Fruit fly (Drosophila melanogaster) whole organism, pupa: ENCODE results near the gene Nep7.

Experiments used
- CG10348 ChIP-seq: fragments of 200-800 bp; sonication (Bioruptor generic); IDR thresholded peaks from 2 replicates; pipeline ENCODE4 v1.3.6; 2022; ENCODE audit warnings: missing biosample characterization, missing genetic modification characterization
- CG12605 ChIP-seq: fragments of 200-800 bp; sonication (Bioruptor generic); IDR thresholded peaks from 2 replicates; pipeline ENCODE4 v1.3.6; 2022; ENCODE audit warnings: missing biosample characterization, missing genetic modification characterization
- CG13204 ChIP-seq: fragments of 200-800 bp; sonication (Bioruptor generic); optimal IDR thresholded peaks from 2 replicates; lab custom pipeline; 2018; ENCODE audit warnings: missing biosample characterization, mild to moderate bottlenecking, missing genetic modification characterization, moderate library complexity
- CG14655 ChIP-seq: fragments of 200-800 bp; sonication (Bioruptor generic); optimal IDR thresholded peaks from 3 replicates; lab custom pipeline; 2017; ENCODE audit warnings: mild to moderate bottlenecking, missing biosample characterization, missing genetic modification reagents, missing genetic modification characterization
- CG15710 ChIP-seq: fragments of 200-800 bp; sonication (Bioruptor generic); optimal IDR thresholded peaks from 2 replicates; lab custom pipeline; 2018; ENCODE audit warnings: missing biosample characterization, mild to moderate bottlenecking, missing genetic modification characterization, moderate library complexity
- CG17806 ChIP-seq: fragments of 200-800 bp; sonication (Bioruptor generic); optimal IDR thresholded peaks from 2 replicates; lab custom pipeline; 2018; ENCODE audit warnings: missing biosample characterization, mild to moderate bottlenecking, missing genetic modification characterization, moderate library complexity
- CG32121 ChIP-seq: fragments of 200-800 bp; sonication (Bioruptor generic); IDR thresholded peaks from 2 replicates; pipeline ENCODE4 v1.3.6; 2022; ENCODE audit warnings: missing biosample characterization, missing genetic modification characterization
- CG34367 ChIP-seq: fragments of 200-800 bp; sonication (Bioruptor generic); optimal IDR thresholded peaks from 2 replicates; lab custom pipeline; 2018; ENCODE audit warnings: missing biosample characterization, mild to moderate bottlenecking, missing genetic modification characterization
- CG4496 ChIP-seq: fragments of 200-800 bp; sonication (Bioruptor generic); IDR thresholded peaks from 3 replicates; pipeline ENCODE4 v1.3.6; 2022; ENCODE audit warnings: missing biosample characterization, missing genetic modification characterization
- CG8159 ChIP-seq: fragments of 200-800 bp; sonication (Bioruptor generic); optimal IDR thresholded peaks from 3 replicates; lab custom pipeline; 2018; ENCODE audit warnings: missing biosample characterization, mild to moderate bottlenecking, missing genetic modification characterization, moderate library complexity
- CG8301 ChIP-seq: fragments of 200-800 bp; sonication (Bioruptor generic); optimal IDR thresholded peaks from 2 replicates; lab custom pipeline; 2018; ENCODE audit warnings: missing biosample characterization, mild to moderate bottlenecking, missing genetic modification characterization
- CG9948 ChIP-seq: fragments of 200-800 bp; sonication (Bioruptor generic); optimal IDR thresholded peaks from 2 replicates; lab custom pipeline; 2018; ENCODE audit warnings: missing biosample characterization, mild to moderate bottlenecking, missing genetic modification characterization, moderate library complexity
- D1 ChIP-seq: fragments of 200-800 bp; sonication (Bioruptor generic); optimal IDR thresholded peaks from 2 replicates; lab custom pipeline; 2018; ENCODE audit warnings: missing biosample characterization, mild to moderate bottlenecking, missing genetic modification characterization, moderate library complexity
- EcR ChIP-seq: fragments of 200-800 bp; sonication (Bioruptor generic); optimal IDR thresholded peaks from 3 replicates; lab custom pipeline; 2019; ENCODE audit warnings: missing biosample characterization, missing genetic modification characterization, mild to moderate bottlenecking, moderate library complexity, missing genetic modification reagents
- Ets98B ChIP-seq: fragments of 200-800 bp; sonication (Bioruptor generic); IDR thresholded peaks from 2 replicates; pipeline ENCODE4 v1.3.6; 2022; ENCODE audit warnings: missing biosample characterization, missing genetic modification characterization
- Pif1A ChIP-seq: fragments of 200-800 bp; sonication (Bioruptor generic); optimal IDR thresholded peaks from 3 replicates; lab custom pipeline; 2016; ENCODE audit warnings: missing biosample characterization, missing genetic modification characterization
- Pif1B ChIP-seq: fragments of 200-800 bp; sonication (Bioruptor generic); optimal IDR thresholded peaks from 3 replicates; lab custom pipeline; 2016; ENCODE audit warnings: missing biosample characterization, missing genetic modification characterization
- Snoo ChIP-seq: fragments of 200-800 bp; sonication (Bioruptor generic); optimal IDR thresholded peaks from 3 replicates; lab custom pipeline; 2017; ENCODE audit warnings: missing biosample characterization, mild to moderate bottlenecking, missing genetic modification characterization, inconsistent platforms
- fd96Ca ChIP-seq: fragments of 200-800 bp; sonication (Bioruptor generic); IDR thresholded peaks from 3 replicates; pipeline ENCODE4 v1.3.6; 2022; ENCODE audit warnings: missing biosample characterization, missing genetic modification characterization
- gl ChIP-seq: fragments of 200-800 bp; sonication (Bioruptor generic); optimal IDR thresholded peaks from 2 replicates; lab custom pipeline; 2018; ENCODE audit warnings: missing biosample characterization, mild to moderate bottlenecking, missing genetic modification characterization
- rn ChIP-seq: fragments of 200-800 bp; sonication (Bioruptor generic); IDR thresholded peaks from 2 replicates; pipeline ENCODE4 v1.3.6; 2022; ENCODE audit warnings: missing biosample characterization, missing genetic modification characterization

Gene Nep7

DNA sequence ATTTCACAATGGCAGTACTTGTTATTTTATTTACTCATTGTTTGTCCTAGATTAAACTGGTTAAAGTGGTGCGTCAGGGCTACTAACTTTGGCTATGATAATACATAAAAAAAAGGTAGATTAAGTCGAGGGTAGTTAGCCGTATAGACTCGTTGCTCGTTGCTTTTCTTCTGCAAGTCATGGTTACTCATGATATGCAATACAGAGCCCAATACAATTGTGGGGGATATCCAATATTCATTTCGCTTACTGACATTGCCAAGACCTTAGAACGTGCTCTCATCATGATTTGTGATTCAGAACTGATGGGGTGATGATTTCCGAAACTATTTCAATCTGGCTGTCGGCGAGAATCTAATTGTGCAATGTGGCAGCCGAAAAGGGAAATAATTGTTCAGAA lies 9.3 kb upstream of the Nep7 start:
- TF ChIP-seq gl (tag; lab: Kevin White, UChicago) (no peak), EcR (no peak), CG34367 (no peak), CG12605 (GFP tag; lab: Robert Waterston, UW) (no peak), CG9948 (tag; lab: Kevin White, UChicago) (no peak)

DNA sequence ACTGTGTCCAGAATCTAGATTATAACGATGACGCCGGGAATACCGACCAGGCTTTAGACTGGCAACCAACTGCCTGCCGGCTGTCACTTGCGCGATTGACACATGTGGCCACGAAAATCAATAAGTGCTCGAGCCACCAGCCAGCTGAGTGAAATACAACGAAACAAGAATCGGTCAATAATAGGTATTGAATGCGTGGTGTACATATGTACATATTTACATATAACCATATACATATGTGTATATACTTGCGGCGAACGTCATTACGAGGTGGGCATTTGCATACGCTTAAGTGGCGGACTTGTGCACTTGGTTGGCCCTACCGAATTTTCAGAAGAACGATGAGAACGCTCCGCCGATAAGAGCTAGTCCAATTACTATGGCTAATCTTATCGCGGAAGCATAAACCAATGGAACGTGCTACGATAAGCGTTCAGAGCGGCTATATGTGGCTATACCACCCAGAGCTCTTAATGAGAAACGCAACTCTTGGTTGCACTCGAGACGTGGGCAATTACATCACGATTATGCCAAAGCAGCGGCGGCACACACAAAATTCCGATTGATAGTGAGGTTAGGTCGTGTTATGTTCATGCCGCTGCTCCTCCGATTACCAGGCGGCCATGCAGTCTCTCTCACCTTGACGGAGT lies 8.0 kb upstream of the Nep7 start:
- no peak for TF ChIP-seq CG8301
- TF ChIP-seq CG17806 (tag; lab: Kevin White, UChicago), result no peak
- no peak for TF ChIP-seq CG34367
- TF ChIP-seq EcR, result no peak
- no peak for TF ChIP-seq fd96Ca (GFP tag; lab: Robert Waterston, UW)
- TF ChIP-seq CG9948 (tag; lab: Kevin White, UChicago), result no peak
- no peak for TF ChIP-seq Snoo (tag; lab: Kevin White, UChicago)
- TF ChIP-seq CG8159 (tag; lab: Kevin White, UChicago), result no peak
- no peak for TF ChIP-seq CG13204 (GFP tag; lab: Kevin White, UChicago)
- TF ChIP-seq CG12605 (GFP tag; lab: Robert Waterston, UW), result no peak
- no peak for TF ChIP-seq gl (tag; lab: Kevin White, UChicago)
- no peak for TF ChIP-seq rn (GFP tag; lab: Robert Waterston, UW)
- no peak for TF ChIP-seq Ets98B
- TF ChIP-seq CG15710 (tag; lab: Kevin White, UChicago), result no peak

DNA sequence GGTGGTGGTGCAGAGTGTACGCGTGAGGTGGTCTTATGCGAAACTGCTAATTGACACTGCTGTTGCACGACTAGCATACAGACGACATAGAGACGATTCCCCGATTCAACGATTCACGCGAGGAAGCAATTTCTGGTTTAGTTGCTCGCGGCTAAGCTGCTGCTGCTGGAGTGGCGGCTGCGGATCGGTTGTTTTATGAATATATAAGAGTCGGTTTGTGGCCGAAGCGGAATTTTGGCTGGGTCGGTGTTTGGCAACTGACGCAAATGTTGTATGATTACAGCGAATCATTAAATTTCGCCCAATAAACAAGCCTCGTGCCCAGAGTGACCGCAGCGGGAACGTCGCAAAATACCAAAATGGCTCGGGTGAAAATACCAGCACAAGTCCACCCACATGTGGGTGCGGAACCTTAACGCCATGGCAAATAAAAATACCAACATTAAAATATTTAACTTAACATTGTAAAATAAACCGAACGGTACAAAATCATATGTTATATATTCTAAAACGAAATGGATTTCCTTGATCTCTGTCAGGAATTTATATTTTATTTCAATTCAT lies 7.0 kb upstream of the Nep7 start, which contains the start of gene mfrn:
Gene mfrn, minus strand, starts transcription at position 340 of the 564 bp plus-strand sequence.
- no peak for TF ChIP-seq EcR
- no peak for TF ChIP-seq Snoo (tag; lab: Kevin White, UChicago)

DNA sequence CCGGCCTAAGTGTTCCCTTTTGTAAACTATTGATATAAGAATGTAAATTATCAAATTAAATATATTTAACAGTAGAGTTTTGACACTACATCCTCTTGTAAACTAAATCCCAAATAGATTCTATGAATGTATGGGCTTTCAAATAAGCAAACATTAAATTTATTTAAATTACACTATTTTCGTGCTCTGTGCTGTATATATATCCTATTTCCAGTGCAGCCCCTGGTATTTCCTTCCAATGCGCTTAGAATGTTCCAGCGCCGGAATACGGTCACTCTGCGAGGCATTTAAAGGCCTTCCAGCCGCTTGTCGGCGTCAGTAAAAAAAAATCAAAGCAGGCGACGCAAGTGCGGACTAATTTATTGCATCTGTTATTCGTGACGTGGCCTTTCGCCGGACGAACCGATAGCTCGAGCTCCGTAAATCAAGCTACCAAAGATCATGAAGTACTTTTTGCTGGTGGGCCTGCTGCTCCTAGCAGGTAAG lies 6.3 kb upstream of the Nep7 start, which contains the start of gene Gp93:
Gene Gp93, plus strand, starts transcription at position 291 of the 486 bp plus-strand sequence.
- peak; percentile 82 for TF ChIP-seq CG4496 (GFP tag; lab: Robert Waterston, UW)
- no peak for TF ChIP-seq CG14655 (GFP tag; lab: Kevin White, UChicago)
- peak; percentile 42 for TF ChIP-seq CG9948 (tag; lab: Kevin White, UChicago)
- TF ChIP-seq CG12605 (GFP tag; lab: Robert Waterston, UW), result peak; percentile 40; the same call in 1 of the 2 replicates
- peak; percentile 54; the same call in 1 of the 2 replicates for TF ChIP-seq CG32121 (GFP tag; lab: Robert Waterston, UW)
- peak; percentile 67 for TF ChIP-seq CG15710 (tag; lab: Kevin White, UChicago)
- no peak for TF ChIP-seq D1 (tag; lab: Kevin White, UChicago)
- TF ChIP-seq EcR, result peak; percentile 56
- TF ChIP-seq fd96Ca (GFP tag; lab: Robert Waterston, UW), result peak; percentile 33; the same call in 1 of the 3 replicates
- TF ChIP-seq CG17806 (tag; lab: Kevin White, UChicago), result peak; percentile 45
- TF ChIP-seq CG8159 (tag; lab: Kevin White, UChicago), result peak; percentile 59
- no peak for TF ChIP-seq CG10348 (GFP tag; lab: Robert Waterston, UW)
- no peak for TF ChIP-seq Pif1B (GFP tag; lab: Kevin White, UChicago)
- TF ChIP-seq Ets98B, result peak; percentile 37
- TF ChIP-seq rn (GFP tag; lab: Robert Waterston, UW), result no peak
- peak; percentile 18 for TF ChIP-seq gl (tag; lab: Kevin White, UChicago)
- TF ChIP-seq Snoo (tag; lab: Kevin White, UChicago), result peak; percentile 64
- TF ChIP-seq CG13204 (GFP tag; lab: Kevin White, UChicago), result peak; percentile 7
- no peak for TF ChIP-seq Pif1A
- peak; percentile 37 for TF ChIP-seq CG8301
- peak; percentile 25 for TF ChIP-seq CG34367

DNA sequence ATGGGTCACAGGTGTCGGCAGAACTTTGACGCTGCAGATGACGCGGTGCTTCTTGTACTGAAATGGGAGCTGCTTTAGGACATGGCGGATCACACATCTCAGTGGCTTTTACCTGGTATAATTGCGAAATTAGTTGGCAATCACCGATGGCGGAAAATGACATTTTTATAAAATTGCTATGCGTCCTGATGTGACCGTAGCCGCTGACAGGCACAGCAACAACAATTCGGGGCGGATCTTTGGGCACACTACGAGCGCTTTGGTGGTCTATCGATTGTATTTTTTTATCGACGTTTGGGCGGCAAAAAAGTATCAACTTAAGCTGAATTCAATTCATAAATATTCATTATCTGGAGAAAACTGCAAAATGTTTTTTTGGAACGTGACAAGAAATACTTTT lies 827 bp upstream of the Nep7 start, which contains the start of gene CG4951:
Gene CG4951, minus strand, starts transcription at position 223 of the 400 bp plus-strand sequence.
- no peak for TF ChIP-seq CG8159 (tag; lab: Kevin White, UChicago)
- TF ChIP-seq Pif1B (GFP tag; lab: Kevin White, UChicago), result no peak
- TF ChIP-seq CG13204 (GFP tag; lab: Kevin White, UChicago), result no peak
- no peak for TF ChIP-seq CG10348 (GFP tag; lab: Robert Waterston, UW)
- TF ChIP-seq Snoo (tag; lab: Kevin White, UChicago), result no peak
- TF ChIP-seq EcR, result no peak
- TF ChIP-seq D1 (tag; lab: Kevin White, UChicago), result no peak
- no peak for TF ChIP-seq CG12605 (GFP tag; lab: Robert Waterston, UW)
- no peak for TF ChIP-seq rn (GFP tag; lab: Robert Waterston, UW)
- TF ChIP-seq Pif1A, result no peak
- no peak for TF ChIP-seq CG9948 (tag; lab: Kevin White, UChicago)
- TF ChIP-seq CG17806 (tag; lab: Kevin White, UChicago), result no peak
- no peak for TF ChIP-seq CG14655 (GFP tag; lab: Kevin White, UChicago)
- TF ChIP-seq CG4496 (GFP tag; lab: Robert Waterston, UW), result no peak
- TF ChIP-seq CG34367, result no peak
- no peak for TF ChIP-seq Ets98B

DNA sequence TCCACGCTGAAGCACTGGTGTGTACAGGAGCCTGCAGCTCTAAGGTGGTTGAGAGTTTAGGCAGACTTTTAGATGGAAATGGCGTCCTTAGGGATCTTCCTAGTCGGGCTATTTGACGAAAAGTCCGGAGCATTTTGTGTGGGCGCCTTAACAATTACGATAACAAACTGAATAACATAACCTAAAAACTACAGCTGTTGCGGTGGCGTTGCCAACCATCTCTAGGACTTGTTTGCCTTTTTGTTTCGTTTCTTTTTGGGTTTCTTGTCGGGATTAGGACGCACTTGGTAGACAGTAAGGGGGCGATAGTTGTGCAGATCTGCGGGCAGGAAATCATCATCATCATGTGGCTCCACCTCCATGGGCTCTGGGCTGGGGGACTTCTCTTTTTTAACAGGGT lies 3.2 kb downstream of the Nep7 start:
- no peak for TF ChIP-seq CG4496 (GFP tag; lab: Robert Waterston, UW)
- no peak for TF ChIP-seq Snoo (tag; lab: Kevin White, UChicago)
- no peak for TF ChIP-seq CG8159 (tag; lab: Kevin White, UChicago)
- TF ChIP-seq fd96Ca (GFP tag; lab: Robert Waterston, UW), result no peak
- no peak for TF ChIP-seq CG9948 (tag; lab: Kevin White, UChicago)
- no peak for TF ChIP-seq CG32121 (GFP tag; lab: Robert Waterston, UW)
- TF ChIP-seq CG14655 (GFP tag; lab: Kevin White, UChicago), result no peak
- TF ChIP-seq CG15710 (tag; lab: Kevin White, UChicago), result no peak
- TF ChIP-seq gl (tag; lab: Kevin White, UChicago), result no peak
- TF ChIP-seq CG12605 (GFP tag; lab: Robert Waterston, UW), result no peak
- no peak for TF ChIP-seq Pif1B (GFP tag; lab: Kevin White, UChicago)
- TF ChIP-seq, all 21 proteins: peak for 0
